Fruit fly (Drosophila melanogaster): ENCODE data around the gene Set8.
A peak's percentile ranks its signal among the peaks of the same experiment; 100 is the strongest.

The Set8 gene

dm6 chr3R:14356619-14357018 is 40.8 kb downstream of the Set8 start (continued):
- TF ChIP-seq lab (GFP tag; optimal IDR thresholded peaks at IDR 0.05), result peak; percentile 64
- peak; percentile 19 for TF ChIP-seq Fer3 (tag; optimal IDR thresholded peaks at IDR 0.05)
- TF ChIP-seq CG13287 (GFP tag; IDR thresholded peaks at IDR 0.05; ENCODE audit: partially characterized antibody), result no peak
- peak; percentile 18 for TF ChIP-seq CG17359 (tag; optimal IDR thresholded peaks at IDR 0.05)
- TF ChIP-seq dmrt11E (tag; optimal IDR thresholded peaks at IDR 0.05), result no peak
- no peak for TF ChIP-seq Nf-YB (GFP tag; optimal IDR thresholded peaks at IDR 0.05)
- peak; percentile 65 for TF ChIP-seq CG18599 (GFP tag; optimal IDR thresholded peaks at IDR 0.05)
- TF ChIP-seq Hand (GFP tag; optimal IDR thresholded peaks at IDR 0.05), result no peak
- TF ChIP-seq CG10366 (GFP tag; IDR thresholded peaks at IDR 0.05), result peak; percentile 44; the same call in 1 of the 2 replicates
- TF ChIP-seq seq (GFP tag; IDR thresholded peaks at IDR 0.05), result peak; percentile 54; the same call in 1 of the 2 replicates
- no peak for TF ChIP-seq cg (GFP tag; optimal IDR thresholded peaks at IDR 0.05)
- TF ChIP-seq fd64A (GFP tag; optimal IDR thresholded peaks at IDR 0.05), result no peak
- peak; percentile 82 for TF ChIP-seq sens (GFP tag)
- TF ChIP-seq CG1529 (GFP tag; optimal IDR thresholded peaks at IDR 0.05), result no peak
- no peak for TF ChIP-seq CG5953 (GFP tag; IDR thresholded peaks at IDR 0.05)
- TF ChIP-seq row (GFP tag; IDR thresholded peaks at IDR 0.05), result peak; percentile 55
- TF ChIP-seq caup (GFP tag; optimal IDR thresholded peaks at IDR 0.05; ENCODE audit: severe bottlenecking), result peak; percentile 11
- TF ChIP-seq so (GFP tag; IDR thresholded peaks at IDR 0.05), result peak; percentile 63; the same call in 1 of the 3 replicates
- peak; percentile 35 for TF ChIP-seq az2 (GFP tag; optimal IDR thresholded peaks at IDR 0.05)
- no peak for TF ChIP-seq Adf1 (GFP tag; IDR thresholded peaks at IDR 0.05)
- peak; percentile 64 for TF ChIP-seq Optix (GFP tag; IDR thresholded peaks at IDR 0.05)
- TF ChIP-seq gsb-n (tag; optimal IDR thresholded peaks at IDR 0.05), result no peak
- 0 out of 2 replicates have a peak, but pooled peaks have one; percentile 35 for TF ChIP-seq dan (GFP tag; IDR thresholded peaks at IDR 0.05)
- TF ChIP-seq Vsx1 (GFP tag; optimal IDR thresholded peaks at IDR 0.05), result no peak
- TF ChIP-seq H2.0 (GFP tag; IDR thresholded peaks at IDR 0.05), result peak; percentile 43; the same call in 1 of the 2 replicates
- no peak for TF ChIP-seq Hr39 (optimal IDR thresholded peaks at IDR 0.05)
- no peak for TF ChIP-seq tx (GFP tag; optimal IDR thresholded peaks at IDR 0.05)
- TF ChIP-seq Ptx1 (GFP tag; IDR thresholded peaks at IDR 0.05), result peak; percentile 54
- no peak for TF ChIP-seq ranshi (GFP tag; IDR thresholded peaks at IDR 0.05)
- TF ChIP-seq gfzf (GFP tag; optimal IDR thresholded peaks at IDR 0.05), result no peak
- TF ChIP-seq Deaf1 (tag; optimal IDR thresholded peaks at IDR 0.05), result no peak
- peak; percentile 27; the same call in 1 of the 2 replicates for TF ChIP-seq CG32772 (GFP tag; IDR thresholded peaks at IDR 0.05)
- TF ChIP-seq CG13775 (GFP tag; optimal IDR thresholded peaks at IDR 0.05), result peak; percentile 1
- no peak for TF ChIP-seq CG10431 (GFP tag; optimal IDR thresholded peaks at IDR 0.05)
- TF ChIP-seq CG18262 (tag; optimal IDR thresholded peaks at IDR 0.05), result no peak
- no peak for TF ChIP-seq CG10147 (GFP tag; optimal IDR thresholded peaks at IDR 0.05)
- TF ChIP-seq CG13296 (GFP tag; optimal IDR thresholded peaks at IDR 0.05), result no peak
- no peak for TF ChIP-seq CG8478 (optimal IDR thresholded peaks at IDR 0.05)
- TF ChIP-seq CG13894 (tag; optimal IDR thresholded peaks at IDR 0.05), result no peak
- peak; percentile 48 for TF ChIP-seq gem (tag; optimal IDR thresholded peaks at IDR 0.05)
- peak; percentile 34 for TF ChIP-seq Fer1 (GFP tag; optimal IDR thresholded peaks at IDR 0.05)
- no peak for TF ChIP-seq tna (GFP tag; IDR thresholded peaks at IDR 0.05; ENCODE audit: partially characterized antibody)
- no peak for TF ChIP-seq CG1233 (GFP tag; optimal IDR thresholded peaks at IDR 0.05)
- TF ChIP-seq CG1603 (tag; optimal IDR thresholded peaks at IDR 0.05), result peak; percentile 59
- TF ChIP-seq E2f1 (GFP tag; IDR thresholded peaks at IDR 0.05), result no peak; the same call in 1 of the 2 replicates
- TF ChIP-seq MBD-R2 (GFP tag; IDR thresholded peaks at IDR 0.05), result no peak
- TF ChIP-seq CG1024 (GFP tag; IDR thresholded peaks at IDR 0.05), result 0 out of 2 replicates have a peak, but pooled peaks have one; percentile 43
- peak; percentile 24; the same call in 1 of the 3 replicates for TF ChIP-seq B-H1 (GFP tag; IDR thresholded peaks at IDR 0.05)
- TF ChIP-seq ssp (GFP tag; IDR thresholded peaks at IDR 0.05), result no peak
- peak; percentile 18 for TF ChIP-seq bcd (GFP tag; optimal IDR thresholded peaks at IDR 0.05)
- no peak for TF ChIP-seq ERR (GFP tag; optimal IDR thresholded peaks at IDR 0.05)

All from whole organism, embryonic.